Worm (Caenorhabditis elegans) whole organism, late embryonic: ENCODE data around the gene F36H1.3.
A peak's percentile ranks its signal among the peaks of the same experiment; 100 is the strongest.

Experiments
- C08G9.2 ChIP-seq: sonication (generic microtip); optimal IDR thresholded peaks from 2 replicates; lab custom pipeline; 2016; ENCODE audit warnings: mild to moderate bottlenecking, missing genetic modification characterization, moderate library complexity, missing compliant biosample characterization
- C38D4.7 ChIP-seq: fragments of 200-800 bp; sonication (Bioruptor generic); optimal IDR thresholded peaks from 2 replicates; lab custom pipeline; 2018; ENCODE audit warnings: mild to moderate bottlenecking, missing genetic modification characterization, moderate library complexity, missing compliant biosample characterization
- F13H6.1 ChIP-seq: sonication (generic microtip); optimal IDR thresholded peaks from 2 replicates; lab custom pipeline; 2016; ENCODE audit warnings: missing genetic modification characterization, missing compliant biosample characterization
- K02D7.2 ChIP-seq: sonication (generic microtip); optimal IDR thresholded peaks from 2 replicates; lab custom pipeline; 2017; ENCODE audit warnings: mild to moderate bottlenecking, missing genetic modification characterization, missing compliant biosample characterization
- K09A11.1 ChIP-seq: sonication (generic microtip); optimal IDR thresholded peaks from 2 replicates; lab custom pipeline; 2017; ENCODE audit warnings: antibody characterized with exemption, mild to moderate bottlenecking, missing genetic modification characterization, missing compliant biosample characterization; ENCODE audit not compliant: insufficient read depth
- T23F11.4 ChIP-seq: fragments of 200-800 bp; sonication (Bioruptor generic); optimal IDR thresholded peaks from 2 replicates; lab custom pipeline; 2018; ENCODE audit warnings: mild to moderate bottlenecking, missing genetic modification characterization, missing compliant biosample characterization
- Y22D7AL.16 ChIP-seq: sonication (generic microtip); optimal IDR thresholded peaks from 2 replicates; lab custom pipeline; 2016; ENCODE audit warnings: missing genetic modification characterization, missing compliant biosample characterization
- ahr-1 ChIP-seq: sonication (generic microtip); optimal IDR thresholded peaks from 2 replicates; lab custom pipeline; 2016; ENCODE audit warnings: missing genetic modification characterization, missing compliant biosample characterization
- ceh-14 ChIP-seq: sonication (generic microtip); optimal IDR thresholded peaks from 2 replicates; lab custom pipeline; 2016; ENCODE audit warnings: missing genotype, missing genetic modification characterization, missing compliant biosample characterization
- ceh-18 ChIP-seq: sonication (generic microtip); optimal IDR thresholded peaks from 2 replicates; lab custom pipeline; 2016; ENCODE audit warnings: missing genetic modification characterization, missing compliant biosample characterization
- ceh-19 ChIP-seq: fragments of 200-800 bp; sonication (Bioruptor generic); optimal IDR thresholded peaks from 2 replicates; lab custom pipeline; 2018; ENCODE audit warnings: mild to moderate bottlenecking, missing genetic modification characterization, missing compliant biosample characterization
- ceh-22 ChIP-seq: sonication (generic microtip); optimal IDR thresholded peaks from 2 replicates; lab custom pipeline; 2017; ENCODE audit warnings: missing biosample characterization, missing genetic modification characterization
- ceh-30 ChIP-seq: fragments of 150-350 bp; optimal IDR thresholded peaks from 2 replicates; lab custom pipeline; 2014; ENCODE audit warnings: missing biosample characterization, missing genetic modification characterization
- ceh-34 ChIP-seq: sonication (generic microtip); optimal IDR thresholded peaks from 2 replicates; lab custom pipeline; 2016; ENCODE audit warnings: mild to moderate bottlenecking, missing genetic modification characterization, missing compliant biosample characterization
- ceh-45 ChIP-seq: fragments of 200-800 bp; sonication (Bioruptor generic); IDR thresholded peaks from 2 replicates; pipeline ENCODE4 v1.3.6; 2022; ENCODE audit warnings: missing genetic modification reagents, missing genetic modification characterization, missing compliant biosample characterization
- ceh-9 ChIP-seq: sonication (generic microtip); optimal IDR thresholded peaks from 2 replicates; lab custom pipeline; 2016; ENCODE audit warnings: mild to moderate bottlenecking, missing genetic modification characterization, inconsistent platforms, missing compliant biosample characterization
- dve-1 ChIP-seq: sonication (generic microtip); optimal IDR thresholded peaks from 2 replicates; lab custom pipeline; 2017; ENCODE audit warnings: antibody characterized with exemption, mild to moderate bottlenecking, missing genetic modification characterization, missing compliant biosample characterization
- elt-2 ChIP-seq: sonication (generic microtip); optimal IDR thresholded peaks from 2 replicates; lab custom pipeline; 2016; ENCODE audit warnings: missing genetic modification reagents, missing genetic modification characterization, missing compliant biosample characterization
- eyg-1 ChIP-seq: sonication (generic microtip); optimal IDR thresholded peaks from 2 replicates; lab custom pipeline; 2016; ENCODE audit warnings: missing genotype, missing genetic modification characterization, missing compliant biosample characterization
- fkh-10 ChIP-seq: fragments of 150-350 bp; optimal IDR thresholded peaks from 2 replicates; lab custom pipeline; 2014; ENCODE audit warnings: missing biosample characterization, missing genetic modification reagents, missing genetic modification characterization
- fkh-6 ChIP-seq: sonication (generic microtip); optimal IDR thresholded peaks from 2 replicates; lab custom pipeline; 2016; ENCODE audit warnings: missing genetic modification characterization, missing compliant biosample characterization
- gmeb-2 ChIP-seq: sonication (generic microtip); optimal IDR thresholded peaks from 2 replicates; lab custom pipeline; 2016; ENCODE audit warnings: missing genetic modification characterization, inconsistent platforms, missing compliant biosample characterization
- hlh-13 ChIP-seq: fragments of 200-800 bp; sonication (Bioruptor generic); optimal IDR thresholded peaks from 2 replicates; lab custom pipeline; 2018; ENCODE audit warnings: mild to moderate bottlenecking, missing genetic modification characterization, missing compliant biosample characterization
- hlh-15 ChIP-seq: sonication (generic microtip); optimal IDR thresholded peaks from 2 replicates; lab custom pipeline; 2016; ENCODE audit warnings: missing genetic modification characterization, missing compliant biosample characterization
- hlh-30 ChIP-seq: sonication (generic microtip); optimal IDR thresholded peaks from 2 replicates; lab custom pipeline; 2017; ENCODE audit warnings: antibody characterized with exemption, missing genetic modification characterization, missing compliant biosample characterization; ENCODE audit not compliant: insufficient read depth
- lin-11 ChIP-seq: fragments of 200-800 bp; sonication (Bioruptor generic); optimal IDR thresholded peaks from 2 replicates; lab custom pipeline; 2018; ENCODE audit warnings: mild to moderate bottlenecking, missing genetic modification characterization, missing compliant biosample characterization
- mec-3 ChIP-seq: sonication (generic microtip); optimal IDR thresholded peaks from 2 replicates; lab custom pipeline; 2016; ENCODE audit warnings: borderline replicate concordance, missing genetic modification characterization, missing compliant biosample characterization
- nfya-1 ChIP-seq: sonication (generic microtip); optimal IDR thresholded peaks from 2 replicates; lab custom pipeline; 2017; ENCODE audit warnings: missing genetic modification characterization, mild to moderate bottlenecking, missing compliant biosample characterization, antibody characterized with exemption, moderate library complexity
- nhr-11 ChIP-seq: fragments of 150-350 bp; optimal IDR thresholded peaks from 2 replicates; lab custom pipeline; 2014; ENCODE audit warnings: missing biosample characterization, missing genetic modification characterization
- nhr-232 ChIP-seq: sonication (generic microtip); optimal IDR thresholded peaks from 2 replicates; lab custom pipeline; 2016; ENCODE audit warnings: missing genetic modification characterization, missing compliant biosample characterization
- odd-2 ChIP-seq: sonication (generic microtip); optimal IDR thresholded peaks from 2 replicates; lab custom pipeline; 2017; ENCODE audit warnings: antibody characterized with exemption, mild to moderate bottlenecking, missing genetic modification characterization, missing compliant biosample characterization
- pag-3 ChIP-seq: sonication (generic microtip); optimal IDR thresholded peaks from 2 replicates; lab custom pipeline; 2016; ENCODE audit warnings: missing compliant biosample characterization, missing genetic modification characterization, borderline replicate concordance
- pax-1 ChIP-seq: fragments of 150-350 bp; optimal IDR thresholded peaks from 2 replicates; lab custom pipeline; 2014; ENCODE audit warnings: missing biosample characterization, missing genetic modification characterization
- pha-4 ChIP-seq: fragments of 150-350 bp; optimal IDR thresholded peaks from 2 replicates; lab custom pipeline; 2018; ENCODE audit warnings: missing biosample characterization, missing genetic modification reagents, missing genetic modification characterization
- ref-2 ChIP-seq: sonication (generic microtip); optimal IDR thresholded peaks from 2 replicates; lab custom pipeline; 2016; ENCODE audit warnings: missing genetic modification characterization, missing compliant biosample characterization
- rnt-1 ChIP-seq: sonication (generic microtip); optimal IDR thresholded peaks from 2 replicates; lab custom pipeline; 2016; ENCODE audit warnings: missing genetic modification characterization, missing compliant biosample characterization
- sdc-2 ChIP-seq: sonication (generic microtip); optimal IDR thresholded peaks from 2 replicates; lab custom pipeline; 2016; ENCODE audit warnings: missing genotype, missing genetic modification characterization, missing compliant biosample characterization
- syd-9 ChIP-seq: sonication (generic microtip); optimal IDR thresholded peaks from 2 replicates; lab custom pipeline; 2016; ENCODE audit warnings: mild to moderate bottlenecking, missing genetic modification characterization, moderate library complexity, missing compliant biosample characterization
- tbx-2 ChIP-seq: sonication (generic microtip); optimal IDR thresholded peaks from 2 replicates; lab custom pipeline; 2016; ENCODE audit warnings: missing genetic modification characterization, missing compliant biosample characterization
- tbx-7 ChIP-seq: sonication (generic microtip); optimal IDR thresholded peaks from 2 replicates; lab custom pipeline; 2016; ENCODE audit warnings: missing genotype, missing genetic modification characterization, missing compliant biosample characterization
- ttx-3 ChIP-seq: sonication (generic microtip); optimal IDR thresholded peaks from 2 replicates; lab custom pipeline; 2016; ENCODE audit warnings: missing genetic modification reagents, missing genetic modification characterization, missing compliant biosample characterization
- unc-3 ChIP-seq, 2 experiments: fragments of 200-800 bp in 1 of 2; sonication (Bioruptor generic) in 1 of 2; sonication (generic microtip) in 1 of 2; conservative IDR thresholded peaks in 1 of 2; optimal IDR thresholded peaks in 1 of 2; 2 replicates each; pipeline versions ENCODE4 v1.3.6 to Lab custom; 2016 to 2022; ENCODE audit warnings: missing compliant biosample characterization in 2 of 2, missing genetic modification characterization in 2 of 2, missing genetic modification reagents in 1 of 2
- unc-42 ChIP-seq: sonication (generic microtip); optimal IDR thresholded peaks from 2 replicates; lab custom pipeline; 2016; ENCODE audit warnings: missing genotype, missing genetic modification characterization, missing compliant biosample characterization
- unc-55 ChIP-seq: sonication (generic microtip); optimal IDR thresholded peaks from 2 replicates; lab custom pipeline; 2017; ENCODE audit warnings: missing biosample characterization, missing genetic modification reagents, missing genetic modification characterization
- unc-86 ChIP-seq: sonication (generic microtip); optimal IDR thresholded peaks from 2 replicates; lab custom pipeline; 2016; ENCODE audit warnings: missing genetic modification characterization, missing compliant biosample characterization
- ztf-16 ChIP-seq: sonication (generic microtip); optimal IDR thresholded peaks from 2 replicates; lab custom pipeline; 2017; ENCODE audit warnings: missing genetic modification characterization, missing compliant biosample characterization

The F36H1.3 gene

ce11 chrIV:11063962-11064361 lies 14.0 kb downstream of the F36H1.3 start, which contains the start of gene ttr-16:
ttr-16 (minus strand) TSS chrIV:11064137.
- TF ChIP-seq unc-55 (GFP tag; lab: Kevin White, UChicago) (peak; percentile 88), lin-11 (tag; lab: Kevin White, UChicago) (no peak), eyg-1 (tag; lab: Kevin White, UChicago) (no peak), T23F11.4 (GFP tag; lab: Kevin White, UChicago) (no peak), ceh-18 (peak; percentile 30), ceh-22 (no peak), rnt-1 (tag; lab: Kevin White, UChicago) (no peak), ceh-9 (tag; lab: Kevin White, UChicago) (no peak), ceh-14 (tag; lab: Kevin White, UChicago) (no peak), nfya-1 (tag; lab: Kevin White, UChicago) (peak; percentile 77), odd-2 (tag; lab: Kevin White, UChicago) (no peak), fkh-10 (GFP tag; lab: Kevin White, UChicago) (no peak), unc-3 (GFP tag; conservative IDR thresholded peaks at IDR 0.05; lab: Robert Waterston, UW) (no peak), unc-3 (tag; optimal IDR thresholded peaks at IDR 0.05; lab: Kevin White, UChicago) (no peak), unc-86 (tag; lab: Kevin White, UChicago) (no peak), sdc-2 (tag; lab: Kevin White, UChicago) (no peak)

ce11 chrIV:11067003-11067402 lies 17.1 kb downstream of the F36H1.3 start, which contains the start of gene ttr-17:
ttr-17 (minus strand) TSS chrIV:11067026.
- peak; percentile 51 for TF ChIP-seq ceh-18
- no peak for TF ChIP-seq pag-3 (tag; lab: Kevin White, UChicago)

- no peak for TF ChIP-seq ref-2
- peak; percentile 68 for TF ChIP-seq ceh-18
- no peak for TF ChIP-seq ttx-3 (tag; lab: Kevin White, UChicago)
- TF ChIP-seq Y22D7AL.16 (tag; lab: Kevin White, UChicago): no peak
- TF ChIP-seq tbx-7: no peak
- no peak for TF ChIP-seq hlh-15 (tag; lab: Kevin White, UChicago)
- TF ChIP-seq tbx-2 (tag; lab: Kevin White, UChicago): no peak
- TF ChIP-seq odd-2 (tag; lab: Kevin White, UChicago): no peak
- no peak for TF ChIP-seq ceh-14 (tag; lab: Kevin White, UChicago)
- no peak for TF ChIP-seq nhr-11 (tag; lab: Kevin White, UChicago)
- TF ChIP-seq nfya-1 (tag; lab: Kevin White, UChicago): peak; percentile 47
- TF ChIP-seq ceh-30 (tag; lab: Kevin White, UChicago): no peak
- TF ChIP-seq pha-4 (tag; lab: Kevin White, UChicago): no peak
- TF ChIP-seq fkh-10 (GFP tag; lab: Kevin White, UChicago): no peak
- no peak for TF ChIP-seq hlh-13
- TF ChIP-seq hlh-30 (tag; lab: Kevin White, UChicago): peak; percentile 55
- no peak for TF ChIP-seq sdc-2 (tag; lab: Kevin White, UChicago)
- no peak for TF ChIP-seq ceh-34 (tag; lab: Kevin White, UChicago)
- TF ChIP-seq unc-55 (GFP tag; lab: Kevin White, UChicago): peak; percentile 100
- TF ChIP-seq ceh-19 (GFP tag; lab: Kevin White, UChicago): no peak
- no peak for TF ChIP-seq ceh-45 (GFP tag; lab: Robert Waterston, UW)
- TF ChIP-seq fkh-6 (tag; lab: Kevin White, UChicago): no peak
- TF ChIP-seq lin-11 (tag; lab: Kevin White, UChicago): no peak
- no peak for TF ChIP-seq eyg-1 (tag; lab: Kevin White, UChicago)
- no peak for TF ChIP-seq syd-9 (tag; lab: Kevin White, UChicago)
- TF ChIP-seq nhr-232 (tag; lab: Kevin White, UChicago): no peak
- no peak for TF ChIP-seq ahr-1 (tag; lab: Kevin White, UChicago)
- no peak for TF ChIP-seq C38D4.7
- no peak for TF ChIP-seq elt-2
- TF ChIP-seq gmeb-2: no peak
- TF ChIP-seq K09A11.1 (tag; lab: Kevin White, UChicago): no peak
- TF ChIP-seq mec-3: no peak
- TF ChIP-seq ceh-22: no peak
- no peak for TF ChIP-seq C08G9.2
- peak; percentile 81 for TF ChIP-seq rnt-1 (tag; lab: Kevin White, UChicago)
- no peak for TF ChIP-seq F13H6.1
- TF ChIP-seq pax-1: no peak
- TF ChIP-seq dve-1: no peak
- TF ChIP-seq unc-42 (tag; lab: Kevin White, UChicago): no peak
- no peak for TF ChIP-seq K02D7.2 (tag; lab: Kevin White, UChicago)
- no peak for TF ChIP-seq ztf-16 (tag; lab: Kevin White, UChicago)
Measured at ce11 chrIV:11068314-11068713, 18.4 kb downstream of the F36H1.3 start.
